Fruit fly (Drosophila melanogaster): ENCODE data around the gene Ccdc39.
A peak's percentile ranks its signal among the peaks of the same experiment; 100 is the strongest.

Ccdc39 gene

dm6 chr3R:4830413-4830812, 45.9 kb upstream of the Ccdc39 start, which contains the start of gene CG14658:
CG14658 (minus strand) TSS chr3R:4830513.
- TF ChIP-seq crp (GFP tag; optimal IDR thresholded peaks at IDR 0.05), result no peak
- peak; percentile 14 for TF ChIP-seq sens (GFP tag)
- no peak for TF ChIP-seq Sox100B (GFP tag; optimal IDR thresholded peaks at IDR 0.05)
- TF ChIP-seq CTCF (GFP tag; optimal IDR thresholded peaks at IDR 0.05), result peak; percentile 9
- no peak for TF ChIP-seq D (optimal IDR thresholded peaks at IDR 0.05)
- no peak for TF ChIP-seq D (GFP tag; optimal IDR thresholded peaks at IDR 0.05)
- no peak for TF ChIP-seq insv (GFP tag; optimal IDR thresholded peaks at IDR 0.05)
- no peak for TF ChIP-seq dimm (GFP tag; IDR thresholded peaks at IDR 0.05)
- TF ChIP-seq CG2889 (GFP tag; IDR thresholded peaks at IDR 0.05), result no peak
- TF ChIP-seq HmgZ (tag; optimal IDR thresholded peaks at IDR 0.05), result no peak
- no peak for TF ChIP-seq CG8765 (GFP tag; IDR thresholded peaks at IDR 0.05)

dm6 chr3R:4825188-4825587, 40.7 kb upstream of the Ccdc39 start:
- TF ChIP-seq Med (GFP tag) (no peak), CG14965 (GFP tag; optimal IDR thresholded peaks at IDR 0.05; ENCODE audit: borderline replicate concordance) (no peak), CG12769 (tag; optimal IDR thresholded peaks at IDR 0.05) (peak; percentile 49), Nf-YA (GFP tag; IDR thresholded peaks at IDR 0.05) (no peak), dm (GFP tag; optimal IDR thresholded peaks at IDR 0.05) (no peak), CG6254 (GFP tag; optimal IDR thresholded peaks at IDR 0.05) (no peak), Oli (tag; optimal IDR thresholded peaks at IDR 0.05) (no peak), crol (GFP tag; IDR thresholded peaks at IDR 0.05) (peak; percentile 89), ash1 (GFP tag; optimal IDR thresholded peaks at IDR 0.05) (no peak), CG7928 (GFP tag; optimal IDR thresholded peaks at IDR 0.05) (no peak), CG2199 (GFP tag; IDR thresholded peaks at IDR 0.05) (peak; percentile 71; the same call in 1 of the 3 replicates), C15 (GFP tag; IDR thresholded peaks at IDR 0.05) (no peak), lola (GFP tag; optimal IDR thresholded peaks at IDR 0.05) (no peak), CG34422 (GFP tag; IDR thresholded peaks at IDR 0.05) (0 out of 3 replicates have a peak, but pooled peaks have one; percentile 17), CG3995 (GFP tag; optimal IDR thresholded peaks at IDR 0.05) (no peak), ara (GFP tag; IDR thresholded peaks at IDR 0.05) (no peak), CG4360 (GFP tag; IDR thresholded peaks at IDR 0.05) (0 out of 2 replicates have a peak, but pooled peaks have one; percentile 18), CG30431 (GFP tag; optimal IDR thresholded peaks at IDR 0.05) (no peak), HLH3B (GFP tag; IDR thresholded peaks at IDR 0.05) (no peak)

- TF ChIP-seq nom (GFP tag; optimal IDR thresholded peaks at IDR 0.05) (peak; percentile 23), CG30431 (GFP tag; optimal IDR thresholded peaks at IDR 0.05) (no peak), Spps (tag; optimal IDR thresholded peaks at IDR 0.05) (no peak), rib (GFP tag; IDR thresholded peaks at IDR 0.05) (no peak), Dll (GFP tag; IDR thresholded peaks at IDR 0.05; ENCODE audit: partially characterized antibody) (peak; percentile 98), NfI (GFP tag; optimal IDR thresholded peaks at IDR 0.05) (no peak), Hsf (GFP tag; optimal IDR thresholded peaks at IDR 0.05) (no peak), grau (tag; optimal IDR thresholded peaks at IDR 0.05) (no peak), Meics (GFP tag; optimal IDR thresholded peaks at IDR 0.05) (no peak), Ada2b (GFP tag; IDR thresholded peaks at IDR 0.05) (no peak), bab2 (GFP tag; optimal IDR thresholded peaks at IDR 0.05) (no peak), dm (GFP tag; optimal IDR thresholded peaks at IDR 0.05) (no peak), Dek (tag; optimal IDR thresholded peaks at IDR 0.05) (no peak), YL-1 (GFP tag; optimal IDR thresholded peaks at IDR 0.05) (peak; percentile 86), CG30020 (tag; optimal IDR thresholded peaks at IDR 0.05) (peak; percentile 50), zf30C (GFP tag; optimal IDR thresholded peaks at IDR 0.05) (no peak), Opbp (GFP tag; IDR thresholded peaks at IDR 0.05; ENCODE audit: partially characterized antibody) (peak; percentile 93), NC2α (GFP tag; optimal IDR thresholded peaks at IDR 0.05) (no peak), hb (GFP tag; IDR thresholded peaks at IDR 0.05; ENCODE audit: partially characterized antibody) (peak; percentile 85), chn (GFP tag; optimal IDR thresholded peaks at IDR 0.05) (no peak), CG4404 (GFP tag; IDR thresholded peaks at IDR 0.05) (no peak), CG17385 (GFP tag; optimal IDR thresholded peaks at IDR 0.05) (no peak)
Observed at dm6 chr3R:4821098-4821605, 36.6 kb upstream of the Ccdc39 start, which contains the start of gene CG14657. CG14657 (minus strand) TSS chr3R:4821432.
